Fruit fly (Drosophila melanogaster) whole organism: ENCODE measurements around the gene Cog3.
A peak's percentile ranks its signal among the peaks of the same experiment; 100 is the strongest.

Source experiments
- CG8478 ChIP-seq: fragments of >200 bp; optimal IDR thresholded peaks from 2 replicates; lab custom pipeline; 2018; ENCODE audit warnings: inconsistent platforms
- Dll ChIP-seq: fragments of >200 bp; optimal IDR thresholded peaks from 2 replicates; lab custom pipeline; 2017
- EcR ChIP-seq, 2 experiments: fragments of >200 bp; optimal IDR thresholded peaks; 2 replicates each; lab custom pipeline; 2017; ENCODE audit warnings: missing biosample characterization in 2 of 2, missing genetic modification characterization in 2 of 2, missing genetic modification reagents in 2 of 2
- pan ChIP-seq: fragments of >200 bp; optimal IDR thresholded peaks from 2 replicates; lab custom pipeline; 2017
- psq ChIP-seq: fragments of >200 bp; optimal IDR thresholded peaks from 2 replicates; lab custom pipeline; 2017
- usp ChIP-seq: fragments of >200 bp; optimal IDR thresholded peaks from 2 replicates; lab custom pipeline; 2017; ENCODE audit warnings: missing biosample characterization, missing genetic modification characterization, mixed read lengths

Cog3 gene

dm6 chr2L:3457007-3457406 is at the start of gene Cog3, which contains the start of gene Sec5:
Cog3 (minus strand) TSS chr2L:3457064.
Sec5 (plus strand) TSS chr2L:3457302.
- no peak for TF ChIP-seq usp
- TF ChIP-seq Dll = no peak
- TF ChIP-seq psq = no peak
- TF ChIP-seq EcR (GFP tag; optimal IDR thresholded peaks at IDR 0.05; lab: Kevin White, UChicago) = no peak
- no peak for TF ChIP-seq CG8478
- no peak for TF ChIP-seq pan

- TF ChIP-seq CG8478 = no peak
- TF ChIP-seq psq = no peak
- no peak for TF ChIP-seq Dll
- no peak for TF ChIP-seq pan
- no peak for TF ChIP-seq EcR (GFP tag; optimal IDR thresholded peaks at IDR 0.05; lab: Kevin White, UChicago)
- no peak for TF ChIP-seq usp
Measured at dm6 chr2L:3506322-3506721, 49.5 kb upstream of the Cog3 start.

- TF ChIP-seq usp = no peak
Measured at dm6 chr2L:3504851-3505250, 48.0 kb upstream of the Cog3 start.

dm6 chr2L:3495465-3495864 is 38.6 kb upstream of the Cog3 start:
- TF ChIP-seq EcR (GFP tag; optimal IDR thresholded peaks at IDR 0.05; lab: Kevin White, UChicago) (no peak), usp (no peak), psq (no peak), pan (no peak), CG8478 (no peak), Dll (no peak)

dm6 chr2L:3493475-3493874 is 36.6 kb upstream of the Cog3 start:
- TF ChIP-seq psq (no peak), Dll (no peak), usp (no peak)

- no peak for TF ChIP-seq CG8478
- no peak for TF ChIP-seq usp
- no peak for TF ChIP-seq Dll
- TF ChIP-seq EcR (GFP tag; optimal IDR thresholded peaks at IDR 0.05; lab: Kevin White, UChicago) = no peak
- TF ChIP-seq pan = no peak
Measured at dm6 chr2L:3490971-3491370, 34.1 kb upstream of the Cog3 start, which contains the start of gene CG15414. CG15414 (minus strand) TSS chr2L:3491071.

dm6 chr2L:3485506-3485905 is 28.6 kb upstream of the Cog3 start:
- no peak for TF ChIP-seq EcR (GFP tag; optimal IDR thresholded peaks at IDR 0.05; lab: Kevin White, UChicago)
- no peak for TF ChIP-seq pan
- TF ChIP-seq usp = no peak
- TF ChIP-seq psq = no peak
- no peak for TF ChIP-seq CG8478
- no peak for TF ChIP-seq Dll

dm6 chr2L:3484759-3485158 is 27.9 kb upstream of the Cog3 start:
- TF ChIP-seq pan (no peak), usp (no peak), CG8478 (no peak), psq (no peak), EcR (GFP tag; optimal IDR thresholded peaks at IDR 0.05; lab: Kevin White, UChicago) (no peak), Dll (no peak)

- TF ChIP-seq Dll (no peak), pan (no peak), usp (no peak), psq (no peak), CG8478 (no peak), EcR (GFP tag; optimal IDR thresholded peaks at IDR 0.05; lab: Kevin White, UChicago) (no peak)
Measured at dm6 chr2L:3483672-3484071, 26.8 kb upstream of the Cog3 start.

dm6 chr2L:3482712-3483111 is 25.8 kb upstream of the Cog3 start:
- TF ChIP-seq EcR (GFP tag; optimal IDR thresholded peaks at IDR 0.05; lab: Kevin White, UChicago) (no peak), psq (no peak), Dll (no peak), pan (no peak), CG8478 (no peak), usp (no peak)

- no peak for TF ChIP-seq Dll
- no peak for TF ChIP-seq psq
- no peak for TF ChIP-seq CG8478
- TF ChIP-seq EcR (GFP tag; optimal IDR thresholded peaks at IDR 0.05; lab: Kevin White, UChicago) = no peak
- TF ChIP-seq pan = no peak
- TF ChIP-seq usp = no peak
Measured at dm6 chr2L:3482037-3482436, 25.2 kb upstream of the Cog3 start.

dm6 chr2L:3480443-3480839 is 23.6 kb upstream of the Cog3 start:
- TF ChIP-seq psq = no peak
- no peak for TF ChIP-seq usp
- no peak for TF ChIP-seq CG8478
- TF ChIP-seq pan = no peak
- TF ChIP-seq Dll = no peak
- TF ChIP-seq EcR (GFP tag; optimal IDR thresholded peaks at IDR 0.05; lab: Kevin White, UChicago) = no peak

dm6 chr2L:3479697-3480442 is 23.0 kb upstream of the Cog3 start:
- TF ChIP-seq EcR (GFP tag; optimal IDR thresholded peaks at IDR 0.05; lab: Kevin White, UChicago) = no peak
- no peak for TF ChIP-seq psq
- TF ChIP-seq CG8478 = no peak
- no peak for TF ChIP-seq Dll
- no peak for TF ChIP-seq pan
- TF ChIP-seq usp = no peak

dm6 chr2L:3478034-3478880 is 21.4 kb upstream of the Cog3 start, which contains the start of gene Thor:
Thor (plus strand) TSS chr2L:3478434.
- TF ChIP-seq Dll (peak; percentile 75), psq (no peak)
